Worm (Caenorhabditis elegans): ENCODE results near the gene srsx-28.

The srsx-28 gene

DNA sequence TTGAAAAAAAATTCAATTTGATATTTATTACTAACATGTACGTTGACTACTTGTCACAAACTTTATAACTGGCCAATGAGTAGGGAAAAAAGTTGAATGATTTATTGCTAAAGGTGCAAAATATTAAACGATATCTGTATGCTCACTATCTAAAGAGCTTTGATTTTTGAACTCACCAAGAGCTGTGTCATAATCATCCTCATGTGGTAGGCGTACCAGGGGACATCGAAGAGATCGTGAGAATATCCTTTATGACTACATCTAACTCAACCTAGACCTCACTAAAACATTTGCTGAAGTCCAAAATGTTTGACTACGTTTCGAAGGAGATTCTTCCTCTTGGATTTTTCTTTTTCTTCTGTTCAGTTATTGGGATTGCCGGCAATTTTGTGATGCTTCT, at the start of gene srsx-28:
Gene srsx-28 (plus strand): TSS at position 301 of the 400 bp plus-strand sequence.
- no peak for TF ChIP-seq unc-62 (GFP tag; optimal IDR thresholded peaks at IDR 0.05)

DNA sequence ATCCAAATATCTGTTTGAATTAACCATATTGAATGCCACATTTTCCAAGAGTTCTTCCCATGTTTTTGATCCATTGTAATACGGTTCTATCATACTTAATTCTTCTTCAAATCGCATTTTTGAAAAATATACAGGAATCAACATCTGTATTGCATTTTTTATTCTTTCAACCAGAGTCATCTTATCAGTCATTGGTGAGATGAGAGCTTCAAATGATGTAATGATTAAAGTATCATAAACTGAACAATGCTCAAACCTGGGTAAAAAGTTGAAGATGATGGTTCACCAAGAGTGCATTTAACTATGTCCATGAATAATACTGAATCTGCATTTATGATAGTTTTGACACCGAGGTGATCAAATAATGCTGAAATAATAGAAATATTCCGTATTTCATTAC, 48.6 kb upstream of the srsx-28 start:
- no peak for TF ChIP-seq unc-62 (GFP tag; optimal IDR thresholded peaks at IDR 0.05)

DNA sequence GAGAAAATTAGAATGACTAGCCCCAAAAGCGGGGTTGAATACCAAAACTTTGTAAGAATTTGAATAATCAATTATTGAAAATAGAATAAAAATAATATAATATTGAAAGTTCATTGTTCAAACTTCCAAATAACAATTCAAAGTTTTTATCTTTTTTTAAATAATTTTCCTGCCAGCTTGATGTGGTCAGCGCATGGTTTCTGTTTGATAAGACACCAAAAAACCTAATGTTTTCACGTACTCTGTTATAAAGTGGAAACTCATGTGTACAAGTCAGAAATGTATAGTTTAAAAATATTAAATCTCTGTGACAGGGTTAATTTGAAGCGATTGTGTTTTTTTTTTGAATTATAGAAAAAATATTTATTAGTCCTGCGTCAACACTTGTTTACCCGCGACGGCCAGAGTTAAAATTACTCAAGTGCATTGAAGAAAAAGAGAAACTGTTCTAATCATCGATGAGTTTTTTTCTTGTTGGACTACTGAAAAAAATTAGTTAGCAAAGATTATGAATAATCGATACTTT, 47.5 kb upstream of the srsx-28 start, which contains the start of gene ugt-17:
Gene ugt-17 (minus strand): TSS at position 180 of the 526 bp plus-strand sequence.
- no peak for TF ChIP-seq unc-62 (GFP tag; optimal IDR thresholded peaks at IDR 0.05)

DNA sequence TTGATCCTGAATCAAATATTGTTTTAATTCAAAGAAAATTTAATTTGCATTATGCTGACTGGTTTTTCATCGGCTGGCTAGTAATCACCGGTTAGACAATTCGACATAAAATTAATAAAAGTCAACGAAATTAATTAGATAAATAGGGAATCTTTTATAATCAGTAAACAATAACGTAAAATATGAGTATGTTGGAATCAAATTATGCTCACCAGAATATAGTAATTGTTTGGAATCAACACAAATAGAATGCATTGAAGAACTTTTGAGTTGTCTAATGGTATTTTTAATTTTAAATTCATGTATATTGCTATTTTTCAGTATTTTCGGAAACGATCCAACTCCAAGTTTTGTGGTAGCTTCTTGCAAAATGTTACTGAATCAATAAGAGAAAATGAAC, 47.0 kb upstream of the srsx-28 start, which contains the start of gene C08B6.2:
Gene C08B6.2 (plus strand): TSS at position 301 of the 400 bp plus-strand sequence.
- no peak for TF ChIP-seq unc-62 (GFP tag; optimal IDR thresholded peaks at IDR 0.05)

DNA sequence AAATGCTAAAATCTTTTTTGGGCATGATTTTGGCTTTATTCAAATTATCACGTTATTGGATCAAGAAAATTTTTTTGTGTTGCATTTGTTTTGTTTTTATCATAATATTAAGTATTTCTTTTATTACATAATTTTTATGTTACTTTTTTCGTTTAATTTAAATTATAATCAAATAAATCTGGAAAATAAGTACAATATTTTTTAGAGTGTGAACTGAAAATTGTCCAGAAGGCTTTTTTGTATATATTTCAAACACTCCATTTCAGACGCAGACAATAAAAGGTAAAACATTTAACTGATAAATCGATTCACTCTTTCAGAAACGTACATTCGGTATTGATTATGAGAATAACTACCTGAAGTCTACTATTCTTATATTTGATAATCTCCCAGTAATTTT, 45.1 kb upstream of the srsx-28 start, which contains the start of gene C08B6.11:
Gene C08B6.11 (plus strand): TSS at position 301 of the 400 bp plus-strand sequence.
- TF ChIP-seq unc-62 (GFP tag; optimal IDR thresholded peaks at IDR 0.05): no peak

DNA sequence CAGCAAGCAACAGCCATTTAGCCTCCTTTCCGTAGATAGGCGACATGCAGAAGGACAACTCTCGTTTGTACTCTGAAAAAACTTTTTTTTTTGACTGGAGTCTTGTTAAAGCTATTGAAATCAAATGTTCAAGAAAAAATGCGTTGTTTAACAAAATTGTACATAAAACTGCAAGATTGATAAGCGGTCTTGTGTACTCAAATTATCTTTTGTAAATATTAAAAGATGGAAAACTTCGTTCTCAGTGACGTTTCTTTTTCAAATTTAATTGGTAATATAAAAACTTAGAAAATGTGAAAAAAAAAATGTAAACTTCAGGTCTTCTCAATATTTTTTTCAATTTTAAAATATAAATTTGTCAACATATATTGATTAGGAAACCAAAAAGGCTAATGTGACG, 41.2 kb upstream of the srsx-28 start:
- TF ChIP-seq unc-62 (GFP tag; optimal IDR thresholded peaks at IDR 0.05): no peak

DNA sequence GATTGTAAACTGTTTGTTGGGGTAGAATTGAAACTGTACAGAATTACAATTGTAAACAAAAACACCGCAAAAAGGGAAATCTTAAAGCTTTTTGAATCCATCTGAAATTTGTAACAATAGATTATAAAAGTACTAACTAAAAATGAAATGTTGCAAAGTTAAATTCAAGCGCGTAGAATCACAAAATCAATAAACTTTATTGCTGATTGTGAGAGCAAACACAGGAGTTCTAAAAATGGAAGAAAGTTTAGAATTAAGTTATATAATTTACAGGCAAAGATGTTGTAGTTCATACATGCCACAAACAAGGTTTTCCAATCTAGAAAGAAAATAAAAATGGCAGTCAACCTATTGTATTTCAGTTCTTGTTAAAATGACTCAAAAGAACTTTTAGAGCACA, 40.2 kb upstream of the srsx-28 start, which contains the start of gene C08B6.3:
Gene C08B6.3 (minus strand): TSS at position 101 of the 400 bp plus-strand sequence.
- no peak for TF ChIP-seq unc-62 (GFP tag; optimal IDR thresholded peaks at IDR 0.05)

DNA sequence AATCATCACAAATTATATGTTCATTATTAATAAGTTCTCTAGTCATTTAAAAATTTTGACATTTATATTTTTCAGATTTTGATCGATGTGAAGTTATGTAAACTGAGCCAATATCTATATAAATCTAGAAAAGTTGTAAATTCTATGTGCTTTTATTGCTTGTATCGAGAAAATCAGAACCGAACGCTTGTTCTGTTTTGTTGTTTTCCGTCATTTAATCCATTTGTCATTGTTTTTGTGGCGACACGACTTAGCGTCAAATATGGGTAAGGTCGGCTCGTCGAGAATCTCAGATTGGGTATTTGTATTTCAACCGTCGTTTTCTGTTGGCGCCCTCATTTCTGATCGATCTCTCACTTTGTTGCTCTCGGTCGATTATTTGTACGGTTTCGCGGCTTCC, 38.0 kb upstream of the srsx-28 start, which contains the start of gene cht-5:
Gene cht-5 (plus strand): TSS at position 301 of the 400 bp plus-strand sequence.
- no peak for TF ChIP-seq unc-62 (GFP tag; optimal IDR thresholded peaks at IDR 0.05)

DNA sequence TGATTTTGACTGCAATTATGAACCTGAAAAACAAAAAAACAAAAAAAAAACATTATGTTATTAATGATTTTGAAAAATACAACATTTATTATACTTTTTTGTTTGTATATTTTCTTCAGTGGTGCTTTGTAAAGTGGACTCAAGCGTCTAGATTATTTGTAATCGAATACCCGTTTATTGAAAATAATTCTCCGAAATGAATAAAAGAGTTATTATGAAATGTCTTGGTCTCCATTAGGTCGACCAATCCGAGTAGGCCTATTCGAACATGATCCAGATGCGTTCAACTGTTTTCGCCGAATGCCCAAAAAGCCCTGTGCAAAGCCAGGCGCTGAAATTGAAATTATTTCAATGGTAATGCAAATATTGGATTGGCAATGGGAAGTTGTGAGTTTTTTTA, 34.9 kb upstream of the srsx-28 start, which contains the start of gene C08B6.5:
Gene C08B6.5 (plus strand): TSS at position 301 of the 400 bp plus-strand sequence.
- TF ChIP-seq unc-62 (GFP tag; optimal IDR thresholded peaks at IDR 0.05): no peak

DNA sequence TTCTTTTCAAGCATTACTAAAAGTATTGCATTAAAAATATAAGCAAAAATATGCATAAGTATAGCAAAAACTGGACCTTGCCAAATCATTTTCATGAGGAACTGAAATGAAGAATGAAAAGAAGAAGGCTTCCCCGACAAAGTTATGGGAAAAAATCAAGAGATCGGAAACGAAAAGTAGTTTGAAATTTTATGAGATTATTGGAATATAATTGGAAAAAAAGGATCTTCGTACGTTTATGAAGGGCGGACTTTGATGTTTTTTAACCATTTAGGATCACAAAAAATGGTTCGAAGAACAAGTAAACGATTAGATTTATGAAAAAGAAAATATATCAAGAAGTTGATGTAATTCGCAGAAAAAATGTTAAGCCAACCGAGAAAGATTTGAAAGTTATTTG, 31.5 kb upstream of the srsx-28 start, which contains the start of gene srxa-18:
Gene srxa-18 (minus strand): TSS at position 100 of the 400 bp plus-strand sequence.
- no peak for TF ChIP-seq unc-62 (GFP tag; optimal IDR thresholded peaks at IDR 0.05)

DNA sequence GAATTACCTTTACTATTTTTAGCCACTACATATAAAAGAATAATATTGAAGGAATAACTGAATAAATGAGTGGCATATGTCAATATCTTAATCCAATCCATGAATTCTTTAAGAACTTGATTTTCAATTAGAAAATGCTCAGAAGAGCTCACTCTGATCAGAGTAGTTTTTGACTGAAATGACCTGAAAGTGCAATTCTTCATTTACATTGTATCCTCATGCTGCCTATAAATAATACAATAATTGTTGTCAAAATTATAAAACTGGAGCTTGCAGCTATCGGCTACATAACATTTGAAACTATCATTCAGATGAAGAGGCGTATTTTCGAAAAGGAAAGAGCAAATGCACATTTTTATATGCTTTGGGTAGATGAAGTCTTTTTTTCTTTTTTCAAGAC, 29.7 kb upstream of the srsx-28 start, which contains the start of gene srxa-19:
Gene srxa-19 (minus strand): TSS at position 101 of the 400 bp plus-strand sequence.
- TF ChIP-seq unc-62 (GFP tag; optimal IDR thresholded peaks at IDR 0.05): no peak

DNA sequence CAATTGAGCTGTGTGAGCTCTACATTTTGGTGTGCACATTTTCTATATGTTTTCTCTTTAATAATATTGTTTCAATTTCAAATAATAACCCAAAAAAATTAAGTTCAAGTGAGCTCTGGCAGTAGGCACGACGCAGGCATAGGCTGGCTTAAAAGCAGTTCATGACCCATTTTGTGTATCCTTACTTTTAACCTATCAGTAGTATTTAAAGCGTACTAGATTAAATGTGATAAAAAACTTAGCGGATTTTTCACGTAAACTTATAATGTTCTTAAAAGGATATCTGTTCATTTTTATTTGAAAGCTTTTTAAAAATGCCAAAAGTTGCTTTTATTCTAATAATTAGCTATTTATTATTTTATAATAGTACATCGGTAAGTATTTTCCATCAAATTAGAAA, 29.1 kb upstream of the srsx-28 start, which contains the start of gene C08B6.6:
Gene C08B6.6 (plus strand): TSS at position 301 of the 400 bp plus-strand sequence.
- no peak for TF ChIP-seq unc-62 (GFP tag; optimal IDR thresholded peaks at IDR 0.05)

DNA sequence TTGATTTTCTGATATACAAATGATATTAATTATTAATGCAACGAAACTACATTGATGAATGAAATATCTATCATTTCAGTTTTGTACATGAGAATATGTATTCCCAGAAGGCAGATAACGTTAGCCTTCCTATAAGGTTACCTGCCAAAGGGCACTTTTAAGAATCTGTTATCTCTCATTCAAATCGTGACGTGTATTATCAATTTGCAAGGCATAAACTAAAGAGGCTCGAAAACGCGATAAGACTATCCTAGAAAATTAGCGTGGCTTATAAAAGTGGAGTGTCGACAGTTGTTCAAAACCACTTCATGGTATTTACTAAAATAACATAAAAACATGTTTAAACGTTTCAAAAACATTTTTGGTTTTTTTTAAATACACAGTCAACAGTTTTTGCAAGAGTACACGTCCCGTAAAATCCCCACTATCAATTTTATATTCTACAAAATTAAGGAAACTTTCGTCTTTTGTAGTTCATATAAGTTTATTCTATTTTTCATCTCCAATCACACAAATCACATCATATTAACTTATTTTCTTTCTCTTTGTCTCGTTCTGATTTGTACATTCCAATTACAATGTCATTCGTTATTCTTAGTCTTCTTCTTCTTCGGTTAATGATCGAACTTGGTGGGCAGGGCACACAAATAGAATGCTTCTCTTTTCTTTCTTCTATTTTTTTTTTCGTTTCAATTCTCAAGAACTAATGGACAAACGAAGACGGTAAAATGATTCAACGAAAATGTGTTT, 27.4 kb upstream of the srsx-28 start, which contains the start of gene C08B6.10:
Gene C08B6.10 (plus strand): TSS at position 700 of the 750 bp plus-strand sequence.
- TF ChIP-seq unc-62 (GFP tag; optimal IDR thresholded peaks at IDR 0.05): no peak

DNA sequence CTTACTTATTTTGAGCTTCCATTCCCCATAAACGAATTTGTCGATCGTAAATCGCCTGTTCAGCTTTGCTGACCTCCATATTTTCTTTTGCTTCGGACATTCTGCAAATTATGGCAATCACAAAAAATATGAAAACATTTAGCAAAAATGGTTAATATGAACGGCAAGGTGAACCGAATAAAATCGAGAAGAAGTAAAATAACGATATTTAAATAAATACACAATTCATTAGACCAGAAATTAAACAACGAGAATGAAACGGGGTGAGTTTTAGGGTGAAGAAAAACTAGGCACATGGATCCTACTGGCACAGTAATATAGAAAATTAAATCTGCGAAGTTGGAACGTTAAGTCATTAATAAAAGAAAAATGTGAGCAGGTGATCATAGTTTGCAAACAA, 22.2 kb upstream of the srsx-28 start, which contains the start of gene aos-1:
Gene aos-1 (minus strand): TSS at position 101 of the 400 bp plus-strand sequence.
- TF ChIP-seq unc-62 (GFP tag; optimal IDR thresholded peaks at IDR 0.05): no peak

DNA sequence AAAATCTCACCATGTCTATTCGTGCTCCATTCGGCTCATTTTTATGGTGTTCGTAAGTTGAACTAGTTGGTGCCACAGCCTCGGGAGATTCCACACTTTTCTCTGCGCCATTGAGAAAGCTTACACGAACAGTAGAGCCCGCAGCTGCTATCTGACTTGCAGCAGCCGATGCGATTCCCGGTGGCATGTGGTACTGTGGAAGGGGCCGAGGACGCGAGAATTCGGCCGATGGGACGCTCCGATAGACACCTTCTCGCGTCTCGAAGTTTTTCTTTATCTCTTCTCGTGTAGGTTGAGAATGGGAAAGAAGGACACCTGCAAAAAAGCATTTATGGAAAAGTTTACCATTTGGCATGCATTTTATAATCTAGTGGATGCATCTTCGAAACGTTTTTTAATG, 19.1 kb upstream of the srsx-28 start:
- no peak for TF ChIP-seq unc-62 (GFP tag; optimal IDR thresholded peaks at IDR 0.05)

DNA sequence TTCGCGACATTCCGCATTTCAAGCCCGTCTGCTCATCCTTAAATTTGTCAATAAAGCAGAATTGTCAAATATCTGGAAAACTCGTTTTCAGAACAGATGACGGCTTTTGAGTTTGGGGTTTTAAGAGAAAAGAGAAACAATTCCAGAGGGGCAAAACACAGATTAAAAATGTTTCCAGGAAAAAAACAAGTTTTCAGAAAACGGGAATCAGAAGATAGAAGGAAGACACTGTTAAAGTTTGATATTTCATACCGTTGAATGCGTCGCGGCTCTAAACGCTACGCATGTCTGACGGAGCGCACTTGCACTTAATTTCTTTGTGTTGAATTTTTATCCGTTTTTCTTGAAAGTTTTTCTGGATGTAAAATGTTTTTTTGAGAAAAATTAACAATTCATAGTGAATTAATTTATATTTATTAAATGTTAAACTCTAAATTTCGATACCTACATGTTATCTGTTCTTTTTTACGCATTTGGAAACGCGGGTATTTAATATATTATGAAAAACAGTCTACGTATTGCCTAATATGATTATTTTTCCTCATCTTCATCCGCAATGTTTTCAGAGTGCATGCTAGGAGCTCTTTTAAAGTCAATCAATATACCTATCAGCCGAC, 18.2 kb upstream of the srsx-28 start, which contains the start of the genes C08B6.18, wdr-20 and C08B6.8:
Gene C08B6.18 (minus strand): TSS at position 51 of the 617 bp plus-strand sequence.
Gene wdr-20 (minus strand): TSS at position 82 of the 617 bp plus-strand sequence.
Gene C08B6.8 (plus strand): TSS at position 567 of the 617 bp plus-strand sequence.
- no peak for TF ChIP-seq unc-62 (GFP tag; optimal IDR thresholded peaks at IDR 0.05)

Data from whole organism, dauer.